Worm (Caenorhabditis elegans) whole organism, L3 larva: ENCODE data around the gene sri-53.
"Not testable (repeated sequence)": the region's sequence is repeated elsewhere in the genome, so short reads cannot be mapped to it uniquely, and the experiment has no call there.

Source experiments
- ZK546.5 ChIP-seq: sonication (generic microtip); optimal IDR thresholded peaks from 2 replicates; lab custom pipeline; 2017; ENCODE audit warnings: missing biosample characterization, missing genetic modification characterization
- aly-2 ChIP-seq: fragments of 150-350 bp; optimal IDR thresholded peaks from 2 replicates; lab custom pipeline; 2014; ENCODE audit warnings: missing biosample characterization, missing genetic modification characterization
- ama-1 ChIP-seq: fragments of 150-350 bp; optimal IDR thresholded peaks from 2 replicates; lab custom pipeline; 2018
- ceh-28 ChIP-seq: fragments of 150-350 bp; optimal IDR thresholded peaks from 2 replicates; lab custom pipeline; 2014; ENCODE audit warnings: missing biosample characterization, missing genetic modification reagents, missing genetic modification characterization
- ceh-9 ChIP-seq: sonication (generic microtip); optimal IDR thresholded peaks from 2 replicates; lab custom pipeline; 2018; ENCODE audit warnings: missing biosample characterization, missing genetic modification characterization
- egl-27 ChIP-seq: sonication (generic microtip); optimal IDR thresholded peaks from 4 replicates; lab custom pipeline; 2017; ENCODE audit warnings: missing biosample characterization, missing genetic modification reagents, missing genetic modification characterization
- elt-1 ChIP-seq: fragments of 150-350 bp; optimal IDR thresholded peaks from 2 replicates; lab custom pipeline; 2014; ENCODE audit warnings: missing biosample characterization, missing genetic modification characterization
- elt-2 ChIP-seq: sonication (generic microtip); optimal IDR thresholded peaks from 2 replicates; lab custom pipeline; 2016; ENCODE audit warnings: missing genetic modification reagents, mild to moderate bottlenecking, missing genetic modification characterization, missing compliant biosample characterization
- fkh-2 ChIP-seq: fragments of 150-350 bp; optimal IDR thresholded peaks from 2 replicates; lab custom pipeline; 2014; ENCODE audit warnings: missing biosample characterization, missing genetic modification reagents, missing genetic modification characterization
- hmg-11 ChIP-seq: sonication (generic microtip); optimal IDR thresholded peaks from 2 replicates; lab custom pipeline; 2016; ENCODE audit warnings: missing genetic modification characterization, missing compliant biosample characterization
- jun-1 ChIP-seq: fragments of 150-350 bp; optimal IDR thresholded peaks from 2 replicates; lab custom pipeline; 2014; ENCODE audit warnings: missing biosample characterization, missing genetic modification reagents, missing genetic modification characterization
- mml-1 ChIP-seq: fragments of 150-350 bp; sonication (generic microtip); optimal IDR thresholded peaks from 3 replicates; lab custom pipeline; 2014; ENCODE audit warnings: missing biosample characterization, missing genetic modification characterization
- nfya-1 ChIP-seq: sonication (generic microtip); optimal IDR thresholded peaks from 2 replicates; lab custom pipeline; 2017; ENCODE audit warnings: missing genetic modification characterization, mild to moderate bottlenecking, missing compliant biosample characterization, antibody characterized with exemption, moderate library complexity; ENCODE audit not compliant: insufficient read depth
- nhr-12 ChIP-seq: fragments of 150-350 bp; optimal IDR thresholded peaks from 2 replicates; lab custom pipeline; 2014; ENCODE audit warnings: missing biosample characterization, missing genetic modification characterization
- nhr-23 ChIP-seq: fragments of 150-350 bp; optimal IDR thresholded peaks from 2 replicates; lab custom pipeline; 2014; ENCODE audit warnings: missing biosample characterization, missing genetic modification reagents, missing genetic modification characterization
- nhr-237 ChIP-seq: fragments of 150-350 bp; optimal IDR thresholded peaks from 2 replicates; lab custom pipeline; 2014; ENCODE audit warnings: missing biosample characterization, missing genetic modification characterization
- nhr-25 ChIP-seq: sonication (generic microtip); optimal IDR thresholded peaks from 2 replicates; lab custom pipeline; 2017; ENCODE audit warnings: missing biosample characterization, missing genetic modification characterization
- nhr-43 ChIP-seq: sonication (generic microtip); optimal IDR thresholded peaks from 2 replicates; lab custom pipeline; 2016; ENCODE audit warnings: mild to moderate bottlenecking, missing genetic modification characterization, missing compliant biosample characterization; ENCODE audit not compliant: poor library complexity, severe bottlenecking
- nhr-67 ChIP-seq: fragments of 150-350 bp; optimal IDR thresholded peaks from 2 replicates; lab custom pipeline; 2014; ENCODE audit warnings: missing biosample characterization, missing genetic modification characterization
- nhr-76 ChIP-seq: fragments of 150-350 bp; sonication (generic microtip); optimal IDR thresholded peaks from 5 replicates; lab custom pipeline; 2014; ENCODE audit warnings: missing biosample characterization, missing genetic modification characterization
- pha-4 ChIP-seq: fragments of 150-350 bp; optimal IDR thresholded peaks from 2 replicates; lab custom pipeline; 2014; ENCODE audit warnings: missing biosample characterization, missing genetic modification reagents, missing genetic modification characterization
- pqm-1 ChIP-seq: fragments of 150-350 bp; optimal IDR thresholded peaks from 2 replicates; lab custom pipeline; 2017; ENCODE audit warnings: missing biosample characterization, missing genetic modification characterization, inconsistent platforms
- snpc-4 ChIP-seq: fragments of 150-350 bp; optimal IDR thresholded peaks from 2 replicates; lab custom pipeline; 2014; ENCODE audit warnings: missing biosample characterization, missing genetic modification characterization
- unc-39 ChIP-seq: sonication (generic microtip); optimal IDR thresholded peaks from 4 replicates; lab custom pipeline; 2017; ENCODE audit warnings: missing biosample characterization, missing genetic modification characterization
- zag-1 ChIP-seq: fragments of 150-350 bp; optimal IDR thresholded peaks from 2 replicates; lab custom pipeline; 2014; ENCODE audit warnings: missing biosample characterization, missing genetic modification characterization
- ztf-11 ChIP-seq: fragments of 150-350 bp; optimal IDR thresholded peaks from 2 replicates; lab custom pipeline; 2014; ENCODE audit warnings: missing biosample characterization, missing genetic modification characterization
- ztf-4 ChIP-seq: fragments of 150-350 bp; optimal IDR thresholded peaks from 2 replicates; lab custom pipeline; 2014; ENCODE audit warnings: missing biosample characterization, missing genetic modification characterization

Gene sri-53

ce11 chrII:3225780-3226179 lies 23.4 kb upstream of the sri-53 start, which contains the start of gene ZC239.17:
Gene ZC239.17 (minus strand): TSS chrII:3225880.
- TF ChIP-seq ztf-11 (tag; lab: Kevin White, UChicago), result no peak
- TF ChIP-seq, all 47 proteins: peak for 0

- TF ChIP-seq pqm-1 (tag; lab: Kevin White, UChicago) (peak; percentile 55), pha-4 (tag; lab: Kevin White, UChicago) (peak; percentile 35), nhr-76 (tag; lab: Kevin White, UChicago) (no peak), jun-1 (tag; lab: Kevin White, UChicago) (no peak), elt-2 (tag; lab: Kevin White, UChicago) (peak; percentile 73)
Observed at ce11 chrII:3225200-3225599, 22.8 kb upstream of the sri-53 start, which contains the start of gene ZC239.16. Gene ZC239.16 (minus strand): TSS chrII:3225319.

ce11 chrII:3224631-3225030 lies 22.2 kb upstream of the sri-53 start, which contains the start of gene ZC239.15:
Gene ZC239.15 (minus strand): TSS chrII:3224731.
- no peak for TF ChIP-seq egl-27
- TF ChIP-seq hmg-11, result no peak
- peak; percentile 20 for TF ChIP-seq elt-2 (tag; lab: Kevin White, UChicago)

- TF ChIP-seq elt-2 (tag; lab: Kevin White, UChicago), result peak; percentile 39
- no peak for TF ChIP-seq nhr-67
Observed at ce11 chrII:3222686-3223085, 20.3 kb upstream of the sri-53 start, which contains the start of gene ZC239.13. Gene ZC239.13 (minus strand): TSS chrII:3222839.

ce11 chrII:3221730-3222129 lies 19.3 kb upstream of the sri-53 start, which contains the start of gene ZC239.14:
Gene ZC239.14 (minus strand): TSS chrII:3222034.
- TF ChIP-seq nhr-25, result no peak
- TF ChIP-seq unc-39 (tag; lab: Kevin White, UChicago), result no peak

- peak; percentile 15 for TF ChIP-seq elt-2 (tag; lab: Kevin White, UChicago)
- no peak for TF ChIP-seq unc-39 (tag; lab: Kevin White, UChicago)
Observed at ce11 chrII:3220723-3221122, 18.3 kb upstream of the sri-53 start, which contains the start of gene ZC239.22. Gene ZC239.22 (minus strand): TSS chrII:3220823.

- TF ChIP-seq fkh-2, ztf-4, aly-2 (tag; lab: Kevin White, UChicago): not testable (repeated sequence)
Observed at ce11 chrII:3215762-3216161, 13.3 kb upstream of the sri-53 start, which contains the start of gene ZC239.3. Gene ZC239.3 (plus strand): TSS chrII:3216062.

ce11 chrII:3213898-3214297 lies 11.5 kb upstream of the sri-53 start, which contains the start of gene ZC239.4:
Gene ZC239.4 (plus strand): TSS chrII:3214198.
- TF ChIP-seq nhr-43 (tag; lab: Kevin White, UChicago) (no peak), ama-1 (no peak), fkh-2 (tag; lab: Kevin White, UChicago) (no peak), snpc-4 (tag; lab: Kevin White, UChicago) (no peak), ZK546.5 (tag; lab: Kevin White, UChicago) (no peak)

- TF ChIP-seq ceh-28 (tag; lab: Kevin White, UChicago) (no peak), nfya-1 (tag; lab: Kevin White, UChicago) (no peak), hmg-11 (no peak)
- TF ChIP-seq, all 47 proteins: peak for 0
Observed at ce11 chrII:3210365-3210764, 7.9 kb upstream of the sri-53 start, which contains the start of gene ZC239.5. Gene ZC239.5 (plus strand): TSS chrII:3210665.

ce11 chrII:3209251-3209650 lies 6.8 kb upstream of the sri-53 start, which contains the start of gene ZC239.6:
Gene ZC239.6 (plus strand): TSS chrII:3209631.
- TF ChIP-seq unc-39 (tag; lab: Kevin White, UChicago) (no peak), ceh-9 (tag; lab: Kevin White, UChicago) (no peak), mml-1 (tag; lab: Kevin White, UChicago) (no peak), hmg-11 (peak; percentile 30), nfya-1 (tag; lab: Kevin White, UChicago) (peak; percentile 55), elt-1 (no peak), nhr-12 (tag; lab: Kevin White, UChicago) (no peak), nhr-237 (tag; lab: Kevin White, UChicago) (no peak), pha-4 (tag; lab: Kevin White, UChicago) (peak; percentile 66), zag-1 (tag; lab: Kevin White, UChicago) (no peak), nhr-23 (tag; lab: Kevin White, UChicago) (peak; percentile 3), snpc-4 (tag; lab: Kevin White, UChicago) (peak; percentile 33)
- TF ChIP-seq, all 47 proteins: peak for 5
